Worm (Caenorhabditis elegans) whole organism, L4 larva: ENCODE results near the gene aagr-2.
A peak's percentile ranks its signal among the peaks of the same experiment; 100 is the strongest.

Experiments used
- F26F4.8 ChIP-seq: fragments of 200-800 bp; sonication (Bioruptor generic); conservative IDR thresholded peaks from 2 replicates; pipeline ENCODE4 v1.3.6; 2022; ENCODE audit warnings: missing genetic modification characterization, missing compliant biosample characterization
- F37D6.2 ChIP-seq: sonication (generic microtip); optimal IDR thresholded peaks from 2 replicates; lab custom pipeline; 2016; ENCODE audit warnings: mild to moderate bottlenecking, missing genetic modification characterization, missing compliant biosample characterization
- F49E8.2 ChIP-seq: sonication (generic microtip); optimal IDR thresholded peaks from 2 replicates; lab custom pipeline; 2016; ENCODE audit warnings: missing compliant biosample characterization, mild to moderate bottlenecking, missing genetic modification characterization, borderline replicate concordance
- T20F7.1 ChIP-seq: fragments of 200-800 bp; sonication (Bioruptor generic); optimal IDR thresholded peaks from 2 replicates; lab custom pipeline; 2018; ENCODE audit warnings: mild to moderate bottlenecking, missing genetic modification characterization, missing compliant biosample characterization
- Y5F2A.4 ChIP-seq: fragments of 200-800 bp; sonication (Bioruptor generic); optimal IDR thresholded peaks from 2 replicates; lab custom pipeline; 2018; ENCODE audit warnings: mild to moderate bottlenecking, missing genetic modification characterization, missing compliant biosample characterization
- ZK546.5 ChIP-seq, 2 experiments: sonication (generic microtip); optimal IDR thresholded peaks; 2 replicates each; lab custom pipeline; 2017; ENCODE audit warnings: missing biosample characterization in 2 of 2, missing genetic modification characterization in 2 of 2
- aha-1 ChIP-seq: fragments of 150-350 bp; peaks from one replicate; lab custom pipeline; 2014; ENCODE audit warnings: missing biosample characterization, missing genetic modification characterization
- ceh-44 ChIP-seq: fragments of 200-800 bp; sonication (Bioruptor generic); IDR thresholded peaks from 2 replicates; pipeline ENCODE4 v1.3.6; 2022; ENCODE audit warnings: missing genetic modification reagents, missing genetic modification characterization, missing compliant biosample characterization
- ctbp-1 ChIP-seq: fragments of 200-800 bp; sonication (Bioruptor generic); IDR thresholded peaks from 2 replicates; pipeline ENCODE4 v1.3.6; 2022; ENCODE audit warnings: missing genetic modification reagents, missing genetic modification characterization, missing compliant biosample characterization
- daf-19 ChIP-seq: fragments of 200-800 bp; sonication (Bioruptor generic); conservative IDR thresholded peaks from 2 replicates; pipeline ENCODE4 v1.3.6; 2022; ENCODE audit warnings: missing genetic modification characterization, missing compliant biosample characterization
- daf-8 ChIP-seq: fragments of 200-800 bp; sonication (Bioruptor generic); IDR thresholded peaks from 2 replicates; pipeline ENCODE4 v1.3.6; 2022; ENCODE audit warnings: missing genetic modification characterization, missing compliant biosample characterization
- dpl-1 ChIP-seq: fragments of 150-350 bp; optimal IDR thresholded peaks from 2 replicates; lab custom pipeline; 2014; ENCODE audit warnings: missing biosample characterization, missing genetic modification reagents, missing genetic modification characterization
- duxl-1 ChIP-seq: sonication (generic microtip); optimal IDR thresholded peaks from 2 replicates; lab custom pipeline; 2016; ENCODE audit warnings: mild to moderate bottlenecking, missing genetic modification characterization, moderate library complexity, missing compliant biosample characterization; ENCODE audit not compliant: poor library complexity
- dve-1 ChIP-seq: sonication (generic microtip); optimal IDR thresholded peaks from 2 replicates; lab custom pipeline; 2017; ENCODE audit warnings: antibody characterized with exemption, mild to moderate bottlenecking, missing genetic modification characterization, missing compliant biosample characterization; ENCODE audit not compliant: insufficient read depth
- egl-27 ChIP-seq: sonication (generic microtip); optimal IDR thresholded peaks from 3 replicates; lab custom pipeline; 2017; ENCODE audit warnings: missing biosample characterization, missing genetic modification reagents, missing genetic modification characterization
- egl-43 ChIP-seq: fragments of 200-800 bp; sonication (Bioruptor generic); IDR thresholded peaks from 2 replicates; pipeline ENCODE4 v1.3.6; 2022; ENCODE audit warnings: missing genetic modification reagents, missing genetic modification characterization, missing compliant biosample characterization
- fkh-10 ChIP-seq: fragments of 150-350 bp; optimal IDR thresholded peaks from 2 replicates; lab custom pipeline; 2014; ENCODE audit warnings: missing biosample characterization, missing genetic modification reagents, missing genetic modification characterization
- gei-8 ChIP-seq: fragments of 200-800 bp; sonication (Bioruptor generic); optimal IDR thresholded peaks from 2 replicates; lab custom pipeline; 2018; ENCODE audit warnings: mild to moderate bottlenecking, missing genetic modification characterization, missing compliant biosample characterization
- hlh-11 ChIP-seq: fragments of 200-800 bp; sonication (Bioruptor generic); optimal IDR thresholded peaks from 2 replicates; lab custom pipeline; 2018; ENCODE audit warnings: mild to moderate bottlenecking, missing genetic modification characterization, missing compliant biosample characterization
- hlh-30 ChIP-seq: sonication (generic microtip); optimal IDR thresholded peaks from 2 replicates; lab custom pipeline; 2017; ENCODE audit warnings: antibody characterized with exemption, mild to moderate bottlenecking, missing genetic modification characterization, missing compliant biosample characterization; ENCODE audit not compliant: insufficient read depth
- jun-1 ChIP-seq: fragments of 150-350 bp; optimal IDR thresholded peaks from 2 replicates; lab custom pipeline; 2014; ENCODE audit warnings: missing biosample characterization, missing genetic modification reagents, missing genetic modification characterization
- lin-15B ChIP-seq: fragments of 150-350 bp; sonication (generic microtip); optimal IDR thresholded peaks from 3 replicates; lab custom pipeline; 2014; ENCODE audit warnings: missing biosample characterization, missing genetic modification characterization
- lin-38 ChIP-seq: fragments of 200-800 bp; sonication (Bioruptor generic); IDR thresholded peaks from 2 replicates; pipeline ENCODE4 v1.3.6; 2022; ENCODE audit warnings: missing genetic modification reagents, missing genetic modification characterization, missing compliant biosample characterization
- lir-3 ChIP-seq: sonication (generic microtip); optimal IDR thresholded peaks from 2 replicates; lab custom pipeline; 2016; ENCODE audit warnings: mild to moderate bottlenecking, missing genetic modification characterization, missing compliant biosample characterization
- lsy-2 ChIP-seq, 2 experiments: fragments of 150-350 bp in 1 of 2; sonication (generic microtip) in 1 of 2; optimal IDR thresholded peaks; 2 replicates each; lab custom pipeline; 2014 to 2017; ENCODE audit warnings: missing biosample characterization in 2 of 2, missing genetic modification characterization in 2 of 2
- madf-5 ChIP-seq, 2 experiments: fragments of 200-800 bp; sonication (Bioruptor generic); IDR thresholded peaks; 2 replicates each; pipeline ENCODE4 v1.3.6; 2022; ENCODE audit warnings: missing compliant biosample characterization in 2 of 2, missing genetic modification characterization in 2 of 2
- mdl-1 ChIP-seq, 2 experiments: fragments of 150-350 bp in 1 of 2; sonication (generic microtip) in 1 of 2; optimal IDR thresholded peaks; 2 replicates each; lab custom pipeline; 2014 to 2017; ENCODE audit warnings: missing biosample characterization in 2 of 2, missing genetic modification characterization in 2 of 2
- mdt-29 ChIP-seq: fragments of 200-800 bp; sonication (Bioruptor generic); IDR thresholded peaks from 2 replicates; pipeline ENCODE4 v1.3.6; 2022; ENCODE audit warnings: missing genetic modification reagents, missing genetic modification characterization, missing compliant biosample characterization
- mxl-2 ChIP-seq: fragments of 200-800 bp; sonication (Bioruptor generic); conservative IDR thresholded peaks from 2 replicates; pipeline ENCODE4 v1.3.6; 2022; ENCODE audit warnings: missing genetic modification reagents, missing genetic modification characterization, missing compliant biosample characterization
- mxl-3 ChIP-seq: fragments of 200-800 bp; sonication (Bioruptor generic); optimal IDR thresholded peaks from 2 replicates; lab custom pipeline; 2018; ENCODE audit warnings: mild to moderate bottlenecking, missing genetic modification characterization, missing compliant biosample characterization
- nhr-111 ChIP-seq: fragments of 200-800 bp; sonication (Bioruptor generic); optimal IDR thresholded peaks from 2 replicates; lab custom pipeline; 2018; ENCODE audit warnings: mild to moderate bottlenecking, missing genetic modification characterization, missing compliant biosample characterization
- nhr-41 ChIP-seq: fragments of 200-800 bp; sonication (Bioruptor generic); IDR thresholded peaks from 2 replicates; pipeline ENCODE4 v1.3.6; 2022; ENCODE audit warnings: missing genetic modification reagents, missing genetic modification characterization, missing compliant biosample characterization
- nhr-48 ChIP-seq: sonication (generic microtip); optimal IDR thresholded peaks from 2 replicates; lab custom pipeline; 2016; ENCODE audit warnings: mild to moderate bottlenecking, missing genetic modification characterization, missing compliant biosample characterization
- nhr-6 ChIP-seq: fragments of 150-350 bp; optimal IDR thresholded peaks from 2 replicates; lab custom pipeline; 2014; ENCODE audit warnings: missing biosample characterization, missing genetic modification characterization
- nhr-76 ChIP-seq: fragments of 150-350 bp; optimal IDR thresholded peaks from 2 replicates; lab custom pipeline; 2014; ENCODE audit warnings: missing biosample characterization, missing genetic modification characterization
- nhr-77 ChIP-seq: fragments of 150-350 bp; optimal IDR thresholded peaks from 2 replicates; lab custom pipeline; 2014; ENCODE audit warnings: missing biosample characterization, missing genetic modification characterization
- saeg-2 ChIP-seq: fragments of 200-800 bp; sonication (Bioruptor generic); IDR thresholded peaks from 2 replicates; pipeline ENCODE4 v1.3.6; 2022; ENCODE audit warnings: missing genetic modification reagents, missing genetic modification characterization, missing compliant biosample characterization
- set-16 ChIP-seq: fragments of 200-800 bp; sonication (Bioruptor generic); IDR thresholded peaks from 2 replicates; pipeline ENCODE4 v1.3.6; 2022; ENCODE audit warnings: missing genetic modification reagents, missing genetic modification characterization, missing compliant biosample characterization
- snpc-4 ChIP-seq: fragments of 150-350 bp; optimal IDR thresholded peaks from 2 replicates; lab custom pipeline; 2014; ENCODE audit warnings: missing biosample characterization, missing genetic modification characterization
- tag-97 ChIP-seq: fragments of 200-800 bp; sonication (Bioruptor generic); IDR thresholded peaks from 2 replicates; pipeline ENCODE4 v1.3.6; 2022; ENCODE audit warnings: missing genetic modification characterization, missing compliant biosample characterization
- unc-39 ChIP-seq: sonication (generic microtip); optimal IDR thresholded peaks from 2 replicates; lab custom pipeline; 2017; ENCODE audit warnings: missing biosample characterization, missing genetic modification characterization
- unc-62 ChIP-seq, 3 experiments: fragments of 150-350 bp in 1 of 3; sonication (generic microtip); optimal IDR thresholded peaks in 2 of 3; peaks in 1 of 3; 1 replicate in 1 of 3; 2 replicates in 2 of 3; lab custom pipeline; 2014 to 2017; ENCODE audit warnings: missing biosample characterization in 3 of 3, missing genetic modification characterization in 3 of 3, missing genetic modification reagents in 3 of 3, missing genotype in 1 of 3
- vab-7 ChIP-seq: fragments of 200-800 bp; sonication (Bioruptor generic); IDR thresholded peaks from 2 replicates; pipeline ENCODE4 v1.3.6; 2022; ENCODE audit warnings: missing genetic modification reagents, missing genetic modification characterization, missing compliant biosample characterization
- zip-11 ChIP-seq: fragments of 200-800 bp; sonication (Bioruptor generic); IDR thresholded peaks from 2 replicates; pipeline ENCODE4 v1.3.6; 2022; ENCODE audit warnings: missing genetic modification characterization, missing compliant biosample characterization
- zip-2 ChIP-seq: fragments of 150-350 bp; optimal IDR thresholded peaks from 2 replicates; lab custom pipeline; 2014; ENCODE audit warnings: missing biosample characterization, missing genetic modification characterization
- ztf-7 ChIP-seq: fragments of 150-350 bp; optimal IDR thresholded peaks from 2 replicates; lab custom pipeline; 2014; ENCODE audit warnings: missing biosample characterization, missing genetic modification characterization

aagr-2 gene

ce11 chrII:4945695-4946094, 20.6 kb upstream of the aagr-2 start, which contains the start of the genes gldi-11 and ZK546.2:
Gene gldi-11, minus strand, starts transcription at chrII:4945789.
Gene ZK546.2, plus strand, starts transcription at chrII:4946027.
- TF ChIP-seq F37D6.2 (tag; lab: Kevin White, UChicago), result no peak
- no peak for TF ChIP-seq zip-11 (GFP tag; lab: Robert Waterston, UW)
- no peak for TF ChIP-seq nhr-76 (tag; lab: Kevin White, UChicago)
- no peak for TF ChIP-seq lin-15B (tag; lab: Kevin White, UChicago)
- TF ChIP-seq ceh-44 (GFP tag; lab: Robert Waterston, UW), result no peak
- peak in 1 of 2 experiments; percentile 41 for TF ChIP-seq lsy-2 (tag; optimal IDR thresholded peaks at IDR 0.05; lab: Kevin White, UChicago)
- no peak for TF ChIP-seq nhr-111 (GFP tag; lab: Kevin White, UChicago)
- TF ChIP-seq nhr-6, result no peak
- TF ChIP-seq zip-2 (tag; lab: Kevin White, UChicago), result no peak
- TF ChIP-seq hlh-30 (tag; lab: Kevin White, UChicago), result no peak
- peak; percentile 84 for TF ChIP-seq aha-1 (tag; lab: Kevin White, UChicago)
- TF ChIP-seq T20F7.1 (GFP tag; lab: Kevin White, UChicago), result peak; percentile 90
- TF ChIP-seq, all 104 proteins: peak for 3

DNA sequence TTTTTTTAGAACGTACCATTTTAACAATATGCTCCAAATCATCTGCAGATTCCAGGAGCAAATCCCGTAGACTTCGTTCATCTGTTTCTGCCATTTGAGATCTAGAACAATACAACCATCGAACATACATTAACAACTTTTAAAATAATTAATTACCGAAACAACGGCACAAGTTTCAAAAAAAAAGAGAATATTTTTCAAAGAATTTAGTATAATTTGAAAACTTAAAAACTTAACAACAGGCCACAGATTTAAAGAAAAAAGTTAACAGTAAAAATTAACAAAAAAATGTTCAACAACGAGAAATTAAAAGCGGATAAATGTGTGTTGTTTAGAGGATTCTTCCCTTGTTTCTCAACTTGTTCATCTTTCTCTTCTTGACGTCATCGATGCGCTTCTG, 18.8 kb upstream of the aagr-2 start, which contains the start of gene mdt-4:
mdt-4 (minus strand) TSS at position 101 of the 400 bp plus-strand sequence.
- TF ChIP-seq fkh-10 (GFP tag; lab: Kevin White, UChicago), result no peak
- no peak for TF ChIP-seq mxl-2 (GFP tag; lab: Robert Waterston, UW)
- peak; percentile 31 for TF ChIP-seq T20F7.1 (GFP tag; lab: Kevin White, UChicago)
- no peak for TF ChIP-seq dpl-1 (GFP tag; lab: Kevin White, UChicago)
- peak; percentile 18; the same call in 1 of the 2 replicates for TF ChIP-seq lin-38 (GFP tag; lab: Robert Waterston, UW)

ce11 chrII:4942829-4943228, 17.8 kb upstream of the aagr-2 start:
- TF ChIP-seq nhr-48 (tag; lab: Kevin White, UChicago) (no peak), daf-8 (GFP tag; lab: Robert Waterston, UW) (no peak), lin-38 (GFP tag; lab: Robert Waterston, UW) (no peak), ZK546.5 (tag; optimal IDR thresholded peaks at IDR 0.05; lab: Kevin White, UChicago) (no peak), dpl-1 (GFP tag; lab: Kevin White, UChicago) (no peak), gei-8 (no peak), nhr-41 (GFP tag; lab: Robert Waterston, UW) (no peak), dve-1 (tag; lab: Kevin White, UChicago) (peak; percentile 84), zip-11 (GFP tag; lab: Robert Waterston, UW) (no peak), nhr-77 (peak; percentile 27), F26F4.8 (no peak), mdt-29 (GFP tag; lab: Robert Waterston, UW) (no peak), set-16 (GFP tag; lab: Robert Waterston, UW) (no peak), tag-97 (GFP tag; lab: Robert Waterston, UW) (no peak), ctbp-1 (GFP tag; lab: Robert Waterston, UW) (no peak), lir-3 (tag; lab: Kevin White, UChicago) (no peak), snpc-4 (tag; lab: Kevin White, UChicago) (no peak), unc-39 (no peak), mdl-1 (tag; optimal IDR thresholded peaks at IDR 0.05; lab: Kevin White, UChicago) (no peak), Y5F2A.4 (GFP tag; lab: Kevin White, UChicago) (no peak), F49E8.2 (tag; lab: Kevin White, UChicago) (no peak), duxl-1 (tag; lab: Kevin White, UChicago) (no peak), madf-5 (GFP tag; IDR thresholded peaks at IDR 0.05; lab: Robert Waterston, UW) (no peak), egl-27 (tag; lab: Kevin White, UChicago) (no peak), daf-19 (GFP tag; lab: Robert Waterston, UW) (no peak), hlh-11 (peak; percentile 82), jun-1 (tag; lab: Kevin White, UChicago) (no peak), egl-43 (GFP tag; lab: Robert Waterston, UW) (no peak), ztf-7 (tag; lab: Kevin White, UChicago) (peak; percentile 27), mxl-3 (no peak), vab-7 (no peak), ceh-44 (GFP tag; lab: Robert Waterston, UW) (no peak), mxl-2 (GFP tag; lab: Robert Waterston, UW) (no peak), unc-62 (GFP tag; optimal IDR thresholded peaks at IDR 0.05 in 1 of 2; lab: Kevin White, UChicago) (no peak), unc-62 (tag; optimal IDR thresholded peaks at IDR 0.05; lab: Kevin White, UChicago) (no peak), saeg-2 (no peak)
